Worm (Caenorhabditis elegans): ENCODE data around the gene K08D10.10.
"Not testable (repeated sequence)": the region's sequence is repeated elsewhere in the genome, so short reads cannot be mapped to it uniquely, and the experiment has no call there.

Gene K08D10.10

ce11 chrIV:4196729-4197128 lies 44.7 kb downstream of the K08D10.10 start, which contains the start of gene K06B9.6:
Gene K06B9.6, minus strand, starts transcription at chrIV:4196829.
- not testable (repeated sequence) for TF ChIP-seq B0310.2, tra-4, hmbx-1 (tag; optimal IDR thresholded peaks at IDR 0.05)

- not testable (repeated sequence) for TF ChIP-seq tbx-11 (GFP tag; IDR thresholded peaks at IDR 0.05); ceh-13 (GFP tag; optimal IDR thresholded peaks at IDR 0.05); ama-1 (optimal IDR thresholded peaks at IDR 0.05)
Measured at ce11 chrIV:4197167-4197566, 45.1 kb downstream of the K08D10.10 start, which contains the start of gene cyp-25A6. Gene cyp-25A6, plus strand, starts transcription at chrIV:4197467.

- TF ChIP-seq F13C5.2 (tag; optimal IDR thresholded peaks at IDR 0.05) = no peak
- TF ChIP-seq hnd-1 (tag; optimal IDR thresholded peaks at IDR 0.05) = no peak
- TF ChIP-seq pes-1 (GFP tag; IDR thresholded peaks at IDR 0.05) = no peak
- TF ChIP-seq aly-1 (tag; optimal IDR thresholded peaks at IDR 0.05) = no peak
- no peak for TF ChIP-seq tbx-11 (GFP tag; IDR thresholded peaks at IDR 0.05)
- no peak for TF ChIP-seq scrt-1 (GFP tag; IDR thresholded peaks at IDR 0.05)
Measured at ce11 chrIV:4204275-4204674, 52.2 kb downstream of the K08D10.10 start, which contains the start of gene pax-2. Gene pax-2, minus strand, starts transcription at chrIV:4204375.

Measured in whole organism, early embryonic.